Fruit fly (Drosophila melanogaster) whole organism, pupa: ENCODE measurements around the gene CG8927.
A peak's percentile ranks its signal among the peaks of the same experiment; 100 is the strongest.

Experiments
- CG10348 ChIP-seq: fragments of 200-800 bp; sonication (Bioruptor generic); IDR thresholded peaks from 2 replicates; pipeline ENCODE4 v1.3.6; 2022; ENCODE audit warnings: missing biosample characterization, missing genetic modification characterization
- CG12605 ChIP-seq: fragments of 200-800 bp; sonication (Bioruptor generic); IDR thresholded peaks from 2 replicates; pipeline ENCODE4 v1.3.6; 2022; ENCODE audit warnings: missing biosample characterization, missing genetic modification characterization
- CG13204 ChIP-seq: fragments of 200-800 bp; sonication (Bioruptor generic); optimal IDR thresholded peaks from 2 replicates; lab custom pipeline; 2018; ENCODE audit warnings: missing biosample characterization, mild to moderate bottlenecking, missing genetic modification characterization, moderate library complexity
- CG14655 ChIP-seq: fragments of 200-800 bp; sonication (Bioruptor generic); optimal IDR thresholded peaks from 3 replicates; lab custom pipeline; 2017; ENCODE audit warnings: mild to moderate bottlenecking, missing biosample characterization, missing genetic modification reagents, missing genetic modification characterization
- CG15710 ChIP-seq: fragments of 200-800 bp; sonication (Bioruptor generic); optimal IDR thresholded peaks from 2 replicates; lab custom pipeline; 2018; ENCODE audit warnings: missing biosample characterization, mild to moderate bottlenecking, missing genetic modification characterization, moderate library complexity
- CG17806 ChIP-seq: fragments of 200-800 bp; sonication (Bioruptor generic); optimal IDR thresholded peaks from 2 replicates; lab custom pipeline; 2018; ENCODE audit warnings: missing biosample characterization, mild to moderate bottlenecking, missing genetic modification characterization, moderate library complexity
- CG32121 ChIP-seq: fragments of 200-800 bp; sonication (Bioruptor generic); IDR thresholded peaks from 2 replicates; pipeline ENCODE4 v1.3.6; 2022; ENCODE audit warnings: missing biosample characterization, missing genetic modification characterization
- CG34367 ChIP-seq: fragments of 200-800 bp; sonication (Bioruptor generic); optimal IDR thresholded peaks from 2 replicates; lab custom pipeline; 2018; ENCODE audit warnings: missing biosample characterization, mild to moderate bottlenecking, missing genetic modification characterization
- CG4496 ChIP-seq: fragments of 200-800 bp; sonication (Bioruptor generic); IDR thresholded peaks from 3 replicates; pipeline ENCODE4 v1.3.6; 2022; ENCODE audit warnings: missing biosample characterization, missing genetic modification characterization
- CG8159 ChIP-seq: fragments of 200-800 bp; sonication (Bioruptor generic); optimal IDR thresholded peaks from 3 replicates; lab custom pipeline; 2018; ENCODE audit warnings: missing biosample characterization, mild to moderate bottlenecking, missing genetic modification characterization, moderate library complexity
- CG8301 ChIP-seq: fragments of 200-800 bp; sonication (Bioruptor generic); optimal IDR thresholded peaks from 2 replicates; lab custom pipeline; 2018; ENCODE audit warnings: missing biosample characterization, mild to moderate bottlenecking, missing genetic modification characterization
- CG9948 ChIP-seq: fragments of 200-800 bp; sonication (Bioruptor generic); optimal IDR thresholded peaks from 2 replicates; lab custom pipeline; 2018; ENCODE audit warnings: missing biosample characterization, mild to moderate bottlenecking, missing genetic modification characterization, moderate library complexity
- D1 ChIP-seq: fragments of 200-800 bp; sonication (Bioruptor generic); optimal IDR thresholded peaks from 2 replicates; lab custom pipeline; 2018; ENCODE audit warnings: missing biosample characterization, mild to moderate bottlenecking, missing genetic modification characterization, moderate library complexity
- EcR ChIP-seq: fragments of 200-800 bp; sonication (Bioruptor generic); optimal IDR thresholded peaks from 3 replicates; lab custom pipeline; 2019; ENCODE audit warnings: missing biosample characterization, missing genetic modification characterization, mild to moderate bottlenecking, moderate library complexity, missing genetic modification reagents
- Ets98B ChIP-seq: fragments of 200-800 bp; sonication (Bioruptor generic); IDR thresholded peaks from 2 replicates; pipeline ENCODE4 v1.3.6; 2022; ENCODE audit warnings: missing biosample characterization, missing genetic modification characterization
- Pif1A ChIP-seq: fragments of 200-800 bp; sonication (Bioruptor generic); optimal IDR thresholded peaks from 3 replicates; lab custom pipeline; 2016; ENCODE audit warnings: missing biosample characterization, missing genetic modification characterization
- Pif1B ChIP-seq: fragments of 200-800 bp; sonication (Bioruptor generic); optimal IDR thresholded peaks from 3 replicates; lab custom pipeline; 2016; ENCODE audit warnings: missing biosample characterization, missing genetic modification characterization
- Snoo ChIP-seq: fragments of 200-800 bp; sonication (Bioruptor generic); optimal IDR thresholded peaks from 3 replicates; lab custom pipeline; 2017; ENCODE audit warnings: missing biosample characterization, mild to moderate bottlenecking, missing genetic modification characterization, inconsistent platforms
- fd96Ca ChIP-seq: fragments of 200-800 bp; sonication (Bioruptor generic); IDR thresholded peaks from 3 replicates; pipeline ENCODE4 v1.3.6; 2022; ENCODE audit warnings: missing biosample characterization, missing genetic modification characterization
- gl ChIP-seq: fragments of 200-800 bp; sonication (Bioruptor generic); optimal IDR thresholded peaks from 2 replicates; lab custom pipeline; 2018; ENCODE audit warnings: missing biosample characterization, mild to moderate bottlenecking, missing genetic modification characterization
- rn ChIP-seq: fragments of 200-800 bp; sonication (Bioruptor generic); IDR thresholded peaks from 2 replicates; pipeline ENCODE4 v1.3.6; 2022; ENCODE audit warnings: missing biosample characterization, missing genetic modification characterization

The CG8927 gene

DNA sequence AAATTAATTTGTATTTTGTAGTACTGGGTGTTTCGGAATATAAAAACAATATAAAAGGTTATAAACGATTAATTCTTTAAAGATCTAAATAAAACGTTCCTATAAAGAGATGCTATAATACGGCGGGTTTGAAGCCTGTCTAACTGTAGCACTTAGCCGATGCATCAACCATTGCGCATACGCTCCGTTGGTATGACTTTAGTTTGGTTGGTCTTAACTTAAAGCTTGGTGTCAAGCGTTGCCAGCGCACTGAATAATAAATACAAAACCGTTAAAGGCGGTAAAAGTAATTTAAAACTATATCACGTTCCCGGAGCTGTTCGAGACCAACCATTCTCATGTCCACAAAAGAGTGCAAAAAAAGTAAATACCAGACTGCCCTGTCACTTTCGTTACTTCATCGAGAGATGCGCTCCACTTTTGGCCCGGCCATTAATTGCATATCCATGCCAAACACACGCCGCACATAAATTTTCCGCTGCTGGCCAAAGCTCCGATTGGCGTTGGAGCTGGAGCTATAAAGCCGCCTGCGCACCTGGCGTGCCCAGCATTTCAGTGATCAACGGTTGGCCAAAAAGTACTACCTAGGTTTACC is at the start of gene CG8927:
TSS of gene CG8927 (plus strand) at position 545 of the 595 bp plus-strand sequence.
- TF ChIP-seq CG15710 (tag; lab: Kevin White, UChicago) (no peak), CG14655 (no peak), gl (tag; lab: Kevin White, UChicago) (no peak), D1 (tag; lab: Kevin White, UChicago) (no peak), Pif1B (GFP tag; lab: Kevin White, UChicago) (no peak)

dm6 chr3R:16135616-16136015 is 45.2 kb upstream of the CG8927 start:
- no peak for TF ChIP-seq Snoo
- no peak for TF ChIP-seq CG8159 (tag; lab: Kevin White, UChicago)
- no peak for TF ChIP-seq Pif1B (GFP tag; lab: Kevin White, UChicago)
- TF ChIP-seq CG12605 (GFP tag; lab: Robert Waterston, UW): no peak
- TF ChIP-seq gl (tag; lab: Kevin White, UChicago): no peak
- TF ChIP-seq D1 (tag; lab: Kevin White, UChicago): no peak
- no peak for TF ChIP-seq rn
- TF ChIP-seq Pif1A: no peak
- no peak for TF ChIP-seq fd96Ca (GFP tag; lab: Robert Waterston, UW)
- no peak for TF ChIP-seq CG14655
- TF ChIP-seq EcR: no peak
- TF ChIP-seq CG17806 (tag; lab: Kevin White, UChicago): no peak
- TF ChIP-seq Ets98B: no peak
- no peak for TF ChIP-seq CG34367 (tag; lab: Kevin White, UChicago)
- no peak for TF ChIP-seq CG10348 (GFP tag; lab: Robert Waterston, UW)
- TF ChIP-seq CG4496 (GFP tag; lab: Robert Waterston, UW): no peak
- no peak for TF ChIP-seq CG15710 (tag; lab: Kevin White, UChicago)
- no peak for TF ChIP-seq CG8301 (tag; lab: Kevin White, UChicago)
- no peak for TF ChIP-seq CG9948

- peak; percentile 29 for TF ChIP-seq Snoo
- TF ChIP-seq EcR: peak; percentile 56
- peak; percentile 34 for TF ChIP-seq CG15710 (tag; lab: Kevin White, UChicago)
- TF ChIP-seq CG8301 (tag; lab: Kevin White, UChicago): peak; percentile 4
- TF ChIP-seq Pif1A: peak; percentile 19
- TF ChIP-seq CG9948: no peak
- peak; percentile 46 for TF ChIP-seq CG13204
- TF ChIP-seq CG4496 (GFP tag; lab: Robert Waterston, UW): no peak; the same call in 2 of the 3 replicates
- TF ChIP-seq CG17806 (tag; lab: Kevin White, UChicago): peak; percentile 3
- TF ChIP-seq CG34367 (tag; lab: Kevin White, UChicago): no peak
- TF ChIP-seq CG8159 (tag; lab: Kevin White, UChicago): peak; percentile 35
- TF ChIP-seq CG32121: peak; percentile 47; the same call in 1 of the 2 replicates
- TF ChIP-seq Ets98B: peak; percentile 65
- TF ChIP-seq fd96Ca (GFP tag; lab: Robert Waterston, UW): peak; percentile 86
- TF ChIP-seq, all 21 proteins: peak for 11
Observed at dm6 chr3R:16146632-16147453, 34.0 kb upstream of the CG8927 start, which contains the start of the genes Mic26-27 and CG5916. Gene Mic26-27 (minus strand): TSS chr3R:16146855. Gene CG5916 (plus strand): TSS chr3R:16147029.

DNA sequence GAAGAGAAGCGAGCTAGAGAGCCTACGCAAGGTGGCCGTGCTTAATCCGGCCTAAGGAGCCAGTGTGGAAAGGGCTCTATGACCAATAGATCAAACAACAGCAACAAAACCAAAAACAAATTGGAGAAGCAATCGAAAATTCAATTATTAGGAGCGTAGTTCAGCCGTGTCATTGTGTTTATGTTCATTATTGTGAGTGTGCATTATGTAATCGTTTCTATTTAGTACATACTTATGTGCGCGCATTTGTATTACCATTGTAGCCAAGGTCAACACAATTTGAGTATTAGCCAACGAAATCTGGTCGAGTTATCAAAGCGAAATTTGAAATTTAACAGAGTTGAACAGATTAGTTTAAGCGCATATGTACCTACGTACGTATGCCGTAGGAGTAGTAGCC is 32.1 kb upstream of the CG8927 start:
- no peak for TF ChIP-seq CG12605 (GFP tag; lab: Robert Waterston, UW)
- TF ChIP-seq CG34367 (tag; lab: Kevin White, UChicago): no peak
- TF ChIP-seq CG32121: no peak
- no peak for TF ChIP-seq gl (tag; lab: Kevin White, UChicago)
- no peak for TF ChIP-seq D1 (tag; lab: Kevin White, UChicago)
- no peak for TF ChIP-seq CG10348 (GFP tag; lab: Robert Waterston, UW)
- no peak for TF ChIP-seq Pif1B (GFP tag; lab: Kevin White, UChicago)
- TF ChIP-seq fd96Ca (GFP tag; lab: Robert Waterston, UW): no peak
- TF ChIP-seq CG17806 (tag; lab: Kevin White, UChicago): no peak
- no peak for TF ChIP-seq CG14655
- TF ChIP-seq CG8159 (tag; lab: Kevin White, UChicago): no peak
- no peak for TF ChIP-seq Snoo
- no peak for TF ChIP-seq EcR

DNA sequence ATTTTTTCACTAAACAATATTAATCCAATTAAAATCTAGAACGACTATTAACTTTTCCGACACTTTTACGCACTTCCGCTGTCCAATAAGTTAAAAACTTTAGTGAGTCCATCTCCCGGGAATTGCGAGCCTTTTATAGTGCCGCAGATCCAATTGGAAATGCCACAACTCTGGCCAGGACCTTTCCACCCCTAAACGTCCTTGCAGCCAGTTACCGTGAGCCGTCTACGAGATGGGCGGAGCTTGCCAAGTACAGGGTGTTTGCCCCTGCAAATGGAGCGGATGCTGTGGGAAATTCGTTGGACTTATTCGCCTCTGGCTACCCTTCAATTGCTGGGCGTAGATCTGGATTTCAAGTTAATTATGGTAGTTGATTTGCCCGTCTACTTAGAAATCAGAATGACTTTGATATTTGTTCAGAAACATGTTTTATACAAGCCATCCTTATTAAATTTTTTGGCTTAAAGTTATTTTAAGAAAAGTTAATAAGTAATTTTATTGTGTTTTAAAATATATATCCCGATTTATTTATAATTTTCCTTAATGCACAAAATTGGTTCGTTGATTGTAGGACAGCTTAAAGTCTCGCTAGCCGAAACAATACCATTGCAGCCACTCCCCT is 29.5 kb upstream of the CG8927 start, which contains the start of gene Fer2:
TSS of gene Fer2 (minus strand) at position 74 of the 622 bp plus-strand sequence.
- no peak for TF ChIP-seq EcR
- no peak for TF ChIP-seq CG10348 (GFP tag; lab: Robert Waterston, UW)
- no peak for TF ChIP-seq gl (tag; lab: Kevin White, UChicago)
- peak; percentile 28 for TF ChIP-seq CG17806 (tag; lab: Kevin White, UChicago)
- no peak for TF ChIP-seq CG14655
- TF ChIP-seq CG8301 (tag; lab: Kevin White, UChicago): peak; percentile 13
- TF ChIP-seq Ets98B: no peak
- TF ChIP-seq CG12605 (GFP tag; lab: Robert Waterston, UW): no peak
- no peak for TF ChIP-seq CG32121
- no peak for TF ChIP-seq CG13204
- TF ChIP-seq rn: no peak
- peak; percentile 77 for TF ChIP-seq CG8159 (tag; lab: Kevin White, UChicago)
- no peak for TF ChIP-seq fd96Ca (GFP tag; lab: Robert Waterston, UW)
- TF ChIP-seq CG9948: no peak
- TF ChIP-seq CG34367 (tag; lab: Kevin White, UChicago): no peak
- TF ChIP-seq Pif1A: no peak
- no peak for TF ChIP-seq CG4496 (GFP tag; lab: Robert Waterston, UW)
- no peak for TF ChIP-seq Pif1B (GFP tag; lab: Kevin White, UChicago)
- peak; percentile 15 for TF ChIP-seq CG15710 (tag; lab: Kevin White, UChicago)
- no peak for TF ChIP-seq D1 (tag; lab: Kevin White, UChicago)
